Fruit fly (Drosophila melanogaster): ENCODE data around the gene Six4.

Gene Six4

dm6 chr3L:20769350-20769749, 23.2 kb downstream of the Six4 start, which contains the start of the genes CG4074 and CG4186 (continued):
- TF ChIP-seq CG15011 (GFP tag; optimal IDR thresholded peaks at IDR 0.05) (no peak), slou (GFP tag; optimal IDR thresholded peaks at IDR 0.05) (no peak), pzg (GFP tag; optimal IDR thresholded peaks at IDR 0.05) (peak; percentile 65), CG1603 (tag; optimal IDR thresholded peaks at IDR 0.05) (peak; percentile 62), Med (GFP tag) (peak; percentile 60), Spps (tag; optimal IDR thresholded peaks at IDR 0.05) (no peak), CG8924 (tag; optimal IDR thresholded peaks at IDR 0.05) (peak; percentile 4), BEAF-32 (GFP tag; optimal IDR thresholded peaks at IDR 0.05) (peak; percentile 37), CG13775 (GFP tag; optimal IDR thresholded peaks at IDR 0.05) (no peak), CG2202 (tag; optimal IDR thresholded peaks at IDR 0.05) (no peak), Nf-YB (GFP tag; optimal IDR thresholded peaks at IDR 0.05) (peak; percentile 52), trem (tag; optimal IDR thresholded peaks at IDR 0.05) (peak; percentile 99), CG4617 (GFP tag; optimal IDR thresholded peaks at IDR 0.05; ENCODE audit: borderline replicate concordance) (peak; percentile 37), crp (GFP tag; optimal IDR thresholded peaks at IDR 0.05) (peak; percentile 94 to 99), zen (tag; optimal IDR thresholded peaks at IDR 0.05) (peak; percentile 17), CG30431 (GFP tag; optimal IDR thresholded peaks at IDR 0.05) (no peak), Abd-B (GFP tag; optimal IDR thresholded peaks at IDR 0.05) (no peak), CG43689 (GFP tag; IDR thresholded peaks at IDR 0.05) (no peak), Ets65A (GFP tag) (no peak), Neu2 (GFP tag; optimal IDR thresholded peaks at IDR 0.05; ENCODE audit: borderline replicate concordance) (no peak), CTCF (GFP tag; optimal IDR thresholded peaks at IDR 0.05) (peak; percentile 14), CG15514 (GFP tag; optimal IDR thresholded peaks at IDR 0.05) (peak; percentile 31), prd (optimal IDR thresholded peaks at IDR 0.05) (no peak), prd (GFP tag; IDR thresholded peaks at IDR 0.05) (no peak), jigr1 (GFP tag; IDR thresholded peaks at IDR 0.05) (no peak), zfh1 (GFP tag; IDR thresholded peaks at IDR 0.05) (0 out of 3 replicates have a peak, but pooled peaks have one; percentile 4), CG34376 (GFP tag; optimal IDR thresholded peaks at IDR 0.05) (peak; percentile 9), CG13287 (GFP tag; IDR thresholded peaks at IDR 0.05; ENCODE audit: partially characterized antibody) (peak; percentile 62), CG10979 (tag; optimal IDR thresholded peaks at IDR 0.05) (peak; percentile 4), ftz-f1 (GFP tag; optimal IDR thresholded peaks at IDR 0.05) (no peak), CG1529 (GFP tag; optimal IDR thresholded peaks at IDR 0.05) (no peak), hbn (GFP tag; IDR thresholded peaks at IDR 0.05; ENCODE audit: partially characterized antibody) (peak; percentile 45; the same call in 1 of the 2 replicates), CG17328 (GFP tag; IDR thresholded peaks at IDR 0.05) (no peak), sna (GFP tag; IDR thresholded peaks at IDR 0.05; ENCODE audit: partially characterized antibody) (peak; percentile 52), CG17568 (GFP tag; optimal IDR thresholded peaks at IDR 0.05) (peak; percentile 35), unc-4 (GFP tag; IDR thresholded peaks at IDR 0.05; ENCODE audit: partially characterized antibody) (0 out of 2 replicates have a peak, but pooled peaks have one; percentile 27), chinmo (GFP tag; IDR thresholded peaks at IDR 0.05; ENCODE audit: partially characterized antibody) (no peak), Trl (optimal IDR thresholded peaks at IDR 0.05) (peak in 1 of 2 experiments; percentile 9), Trl (GFP tag; optimal IDR thresholded peaks at IDR 0.05) (no peak), CG13624 (GFP tag; optimal IDR thresholded peaks at IDR 0.05) (no peak), CG12391 (tag; optimal IDR thresholded peaks at IDR 0.05) (peak; percentile 9), CG8765 (GFP tag; IDR thresholded peaks at IDR 0.05) (no peak), Rx (GFP tag; IDR thresholded peaks at IDR 0.05) (no peak), Dp (GFP tag; optimal IDR thresholded peaks at IDR 0.05) (peak; percentile 28), fu2 (GFP tag; optimal IDR thresholded peaks at IDR 0.05) (no peak), CG12769 (tag; optimal IDR thresholded peaks at IDR 0.05) (peak; percentile 51), CG8290 (GFP tag; optimal IDR thresholded peaks at IDR 0.05) (peak; percentile 11), CG8290 (tag; optimal IDR thresholded peaks at IDR 0.05) (no peak), dmrt99B (tag; optimal IDR thresholded peaks at IDR 0.05) (no peak), CG7987 (GFP tag; optimal IDR thresholded peaks at IDR 0.05) (peak; percentile 18), pros (GFP tag; optimal IDR thresholded peaks at IDR 0.05) (no peak)

Data from whole organism, embryonic.